Fruit fly (Drosophila melanogaster) whole organism, embryonic: ENCODE data around the gene CG32369.

ENCODE experiments used
- Adf1 ChIP-seq: fragments of 200-800 bp; sonication (Bioruptor generic); IDR thresholded peaks from 2 replicates; pipeline ENCODE4 v1.3.6; 2022; ENCODE audit warnings: missing biosample characterization, missing genetic modification characterization
- Aef1 ChIP-seq: fragments of 200-800 bp; sonication (Bioruptor generic); IDR thresholded peaks from 3 replicates; pipeline ENCODE4 v1.3.6; 2022; ENCODE audit warnings: missing biosample characterization, missing genetic modification characterization
- B-H2 ChIP-seq: fragments of 200-800 bp; sonication (Bioruptor generic); optimal IDR thresholded peaks from 2 replicates; lab custom pipeline; 2018; ENCODE audit warnings: missing biosample characterization, mild to moderate bottlenecking, missing genetic modification characterization
- CG1024 ChIP-seq: fragments of 200-800 bp; sonication (Bioruptor generic); IDR thresholded peaks from 2 replicates; pipeline ENCODE4 v1.3.6; 2022; ENCODE audit warnings: missing biosample characterization, missing genetic modification characterization
- CG10274 ChIP-seq: fragments of 200-800 bp; sonication (Bioruptor generic); optimal IDR thresholded peaks from 3 replicates; lab custom pipeline; 2017; ENCODE audit warnings: missing biosample characterization, mild to moderate bottlenecking, missing genetic modification characterization
- CG10959 ChIP-seq: fragments of 200-800 bp; sonication (Bioruptor generic); IDR thresholded peaks from 2 replicates; pipeline ENCODE4 v1.3.6; 2022; ENCODE audit warnings: missing biosample characterization, missing genetic modification characterization
- CG11695 ChIP-seq: fragments of 200-800 bp; sonication (Bioruptor generic); IDR thresholded peaks from 3 replicates; pipeline ENCODE4 v1.3.6; 2022; ENCODE audit warnings: missing biosample characterization, missing genetic modification characterization
- CG12104 ChIP-seq: fragments of 200-800 bp; sonication (Bioruptor generic); optimal IDR thresholded peaks from 3 replicates; lab custom pipeline; 2016; ENCODE audit warnings: missing biosample characterization, missing genetic modification characterization
- CG12299 ChIP-seq: fragments of 200-800 bp; sonication (Bioruptor generic); optimal IDR thresholded peaks from 2 replicates; lab custom pipeline; 2018; ENCODE audit warnings: missing biosample characterization, mild to moderate bottlenecking, missing genetic modification characterization
- CG12942 ChIP-seq: fragments of 200-800 bp; sonication (Bioruptor generic); optimal IDR thresholded peaks from 3 replicates; lab custom pipeline; 2016; ENCODE audit warnings: missing biosample characterization, missing genetic modification characterization
- CG14014 ChIP-seq: fragments of 200-800 bp; sonication (Bioruptor generic); IDR thresholded peaks from 2 replicates; pipeline ENCODE4 v1.3.6; 2022; ENCODE audit warnings: missing biosample characterization, missing genetic modification characterization
- CG17912 ChIP-seq: fragments of 200-800 bp; sonication (Bioruptor generic); optimal IDR thresholded peaks from 2 replicates; lab custom pipeline; 2018; ENCODE audit warnings: missing biosample characterization, mild to moderate bottlenecking, missing genetic modification characterization
- CG18262 ChIP-seq: fragments of 200-800 bp; optimal IDR thresholded peaks from 3 replicates; lab custom pipeline; 2019; ENCODE audit warnings: missing biosample characterization, mild to moderate bottlenecking, missing genetic modification characterization, moderate library complexity
- CG2116 ChIP-seq: fragments of 200-800 bp; sonication (Bioruptor generic); optimal IDR thresholded peaks from 3 replicates; lab custom pipeline; 2018; ENCODE audit warnings: missing biosample characterization, mild to moderate bottlenecking, missing genetic modification characterization
- CG2889 ChIP-seq: fragments of 200-800 bp; sonication (Bioruptor generic); IDR thresholded peaks from 3 replicates; pipeline ENCODE4 v1.3.6; 2022; ENCODE audit warnings: missing biosample characterization, missing genetic modification characterization
- CG32772 ChIP-seq: fragments of 200-800 bp; sonication (Bioruptor generic); IDR thresholded peaks from 2 replicates; pipeline ENCODE4 v1.3.6; 2022; ENCODE audit warnings: missing biosample characterization, missing genetic modification characterization
- CG43689 ChIP-seq: fragments of 200-800 bp; sonication (Bioruptor generic); IDR thresholded peaks from 2 replicates; pipeline ENCODE4 v1.3.6; 2022; ENCODE audit warnings: missing biosample characterization, missing genetic modification characterization
- CG7271 ChIP-seq: fragments of 200-800 bp; sonication (Bioruptor generic); optimal IDR thresholded peaks from 2 replicates; lab custom pipeline; 2018; ENCODE audit warnings: missing biosample characterization, mild to moderate bottlenecking, missing genetic modification characterization, moderate library complexity
- CG7839 ChIP-seq: fragments of 200-800 bp; sonication (Bioruptor generic); optimal IDR thresholded peaks from 3 replicates; lab custom pipeline; 2018; ENCODE audit warnings: missing biosample characterization, mild to moderate bottlenecking, missing genetic modification characterization, moderate library complexity
- CG9437 ChIP-seq: fragments of 200-800 bp; sonication (Bioruptor generic); optimal IDR thresholded peaks from 2 replicates; lab custom pipeline; 2018; ENCODE audit warnings: missing biosample characterization, mild to moderate bottlenecking, missing genetic modification characterization
- CG9876 ChIP-seq: fragments of 200-800 bp; sonication (Bioruptor generic); optimal IDR thresholded peaks from 2 replicates; lab custom pipeline; 2016; ENCODE audit warnings: missing biosample characterization, missing genetic modification characterization
- E2f2 ChIP-seq: fragments of 200-800 bp; sonication (Bioruptor generic); IDR thresholded peaks from 2 replicates; pipeline ENCODE4 v1.3.6; 2022; ENCODE audit warnings: missing biosample characterization, missing genetic modification characterization
- ERR ChIP-seq: fragments of 200-800 bp; sonication (Bioruptor generic); optimal IDR thresholded peaks from 2 replicates; lab custom pipeline; 2016; ENCODE audit warnings: missing biosample characterization, missing genetic modification characterization
- Fer3 ChIP-seq: fragments of 200-800 bp; sonication (Bioruptor generic); optimal IDR thresholded peaks from 2 replicates; lab custom pipeline; 2018; ENCODE audit warnings: missing biosample characterization, mild to moderate bottlenecking, missing genetic modification characterization, moderate library complexity
- Rx ChIP-seq: fragments of 200-800 bp; sonication (Bioruptor generic); IDR thresholded peaks from 2 replicates; pipeline ENCODE4 v1.3.6; 2022; ENCODE audit warnings: missing biosample characterization, missing genetic modification characterization
- Side ChIP-seq: fragments of 200-800 bp; sonication (Bioruptor generic); optimal IDR thresholded peaks from 2 replicates; lab custom pipeline; 2016; ENCODE audit warnings: missing biosample characterization, missing genetic modification characterization
- Xbp1 ChIP-seq: fragments of 200-800 bp; sonication (Bioruptor generic); optimal IDR thresholded peaks from 3 replicates; lab custom pipeline; 2016; ENCODE audit warnings: missing biosample characterization, mild to moderate bottlenecking, missing genetic modification characterization
- abd-A ChIP-seq: fragments of 200-800 bp; sonication (Bioruptor generic); optimal IDR thresholded peaks from 3 replicates; lab custom pipeline; 2019; ENCODE audit warnings: missing biosample characterization, mild to moderate bottlenecking, missing genetic modification characterization, moderate library complexity
- caup ChIP-seq: fragments of 200-800 bp; sonication (Bioruptor generic); optimal IDR thresholded peaks from 3 replicates; lab custom pipeline; 2017; ENCODE audit warnings: missing biosample characterization, mild to moderate bottlenecking, missing genetic modification characterization, moderate library complexity; ENCODE audit not compliant: severe bottlenecking
- chinmo ChIP-seq: fragments of 200-800 bp; sonication (Bioruptor generic); IDR thresholded peaks from 4 replicates; pipeline ENCODE4 v1.3.6; 2022; ENCODE audit warnings: missing biosample characterization, missing genetic modification characterization; ENCODE audit not compliant: partially characterized antibody
- crc ChIP-seq: fragments of 200-800 bp; sonication (Bioruptor generic); optimal IDR thresholded peaks from 2 replicates; lab custom pipeline; 2016; ENCODE audit warnings: missing biosample characterization, missing genetic modification characterization
- da ChIP-seq: fragments of 200-800 bp; sonication (Bioruptor generic); optimal IDR thresholded peaks from 2 replicates; lab custom pipeline; 2016; ENCODE audit warnings: missing biosample characterization, missing genetic modification characterization
- fd64A ChIP-seq: fragments of 200-800 bp; sonication (Bioruptor generic); optimal IDR thresholded peaks from 3 replicates; lab custom pipeline; 2018; ENCODE audit warnings: missing biosample characterization, mild to moderate bottlenecking, missing genetic modification characterization
- fd96Cb ChIP-seq: fragments of 200-800 bp; sonication (Bioruptor generic); optimal IDR thresholded peaks from 2 replicates; lab custom pipeline; 2018; ENCODE audit warnings: missing biosample characterization, mild to moderate bottlenecking, missing genetic modification characterization, moderate library complexity
- gcm ChIP-seq: fragments of 200-800 bp; sonication (Bioruptor generic); optimal IDR thresholded peaks from 2 replicates; lab custom pipeline; 2019; ENCODE audit warnings: missing biosample characterization, mild to moderate bottlenecking, missing genetic modification characterization, moderate library complexity
- gem ChIP-seq: fragments of 200-800 bp; sonication (Bioruptor generic); optimal IDR thresholded peaks from 2 replicates; lab custom pipeline; 2019; ENCODE audit warnings: missing biosample characterization, mild to moderate bottlenecking, missing genetic modification characterization, moderate library complexity
- grau ChIP-seq: fragments of 200-800 bp; optimal IDR thresholded peaks from 3 replicates; lab custom pipeline; 2019; ENCODE audit warnings: missing biosample characterization, mild to moderate bottlenecking, missing genetic modification characterization, moderate library complexity
- gsb-n ChIP-seq: fragments of 200-800 bp; sonication (Bioruptor generic); optimal IDR thresholded peaks from 3 replicates; lab custom pipeline; 2018; ENCODE audit warnings: missing biosample characterization, mild to moderate bottlenecking, missing genetic modification characterization
- mam ChIP-seq: fragments of 200-800 bp; sonication (Bioruptor generic); optimal IDR thresholded peaks from 3 replicates; lab custom pipeline; 2016; ENCODE audit warnings: missing biosample characterization, missing genetic modification characterization
- oc ChIP-seq: fragments of 200-800 bp; sonication (Bioruptor generic); optimal IDR thresholded peaks from 2 replicates; lab custom pipeline; 2018; ENCODE audit warnings: missing biosample characterization, mild to moderate bottlenecking, missing genetic modification characterization, moderate library complexity
- phol ChIP-seq: fragments of 200-800 bp; sonication (Bioruptor generic); optimal IDR thresholded peaks from 3 replicates; lab custom pipeline; 2018; ENCODE audit warnings: missing biosample characterization, mild to moderate bottlenecking, missing genetic modification characterization, moderate library complexity
- pnt ChIP-seq: fragments of 200-800 bp; sonication (Bioruptor generic); optimal IDR thresholded peaks from 3 replicates; lab custom pipeline; 2016; ENCODE audit warnings: missing biosample characterization, missing genetic modification characterization
- ranshi ChIP-seq: fragments of 200-800 bp; sonication (Bioruptor generic); IDR thresholded peaks from 2 replicates; pipeline ENCODE4 v1.3.6; 2022; ENCODE audit warnings: missing biosample characterization, missing genetic modification characterization
- rib ChIP-seq: fragments of 200-800 bp; sonication (Bioruptor generic); IDR thresholded peaks from 2 replicates; pipeline ENCODE4 v1.3.6; 2022; ENCODE audit warnings: missing biosample characterization, missing genetic modification characterization
- run ChIP-seq: fragments of 200-800 bp; sonication (Bioruptor generic); optimal IDR thresholded peaks from 3 replicates; lab custom pipeline; 2018; ENCODE audit warnings: missing biosample characterization, mild to moderate bottlenecking, missing genetic modification characterization
- sd ChIP-seq: fragments of 200-800 bp; sonication (Bioruptor generic); optimal IDR thresholded peaks from 3 replicates; lab custom pipeline; 2018; ENCODE audit warnings: missing biosample characterization, mild to moderate bottlenecking, missing genetic modification characterization, moderate library complexity
- ssp ChIP-seq: fragments of 200-800 bp; sonication (Bioruptor generic); IDR thresholded peaks from 2 replicates; pipeline ENCODE4 v1.3.6; 2022; ENCODE audit warnings: missing biosample characterization, missing genetic modification characterization
- stwl ChIP-seq: fragments of 200-800 bp; sonication (Bioruptor generic); optimal IDR thresholded peaks from 3 replicates; lab custom pipeline; 2018; ENCODE audit warnings: missing biosample characterization, mild to moderate bottlenecking, missing genetic modification characterization, moderate library complexity
- tx ChIP-seq: fragments of 200-800 bp; sonication (Bioruptor generic); optimal IDR thresholded peaks from 2 replicates; lab custom pipeline; 2016; ENCODE audit warnings: missing biosample characterization, missing genetic modification characterization

The CG32369 gene

DNA sequence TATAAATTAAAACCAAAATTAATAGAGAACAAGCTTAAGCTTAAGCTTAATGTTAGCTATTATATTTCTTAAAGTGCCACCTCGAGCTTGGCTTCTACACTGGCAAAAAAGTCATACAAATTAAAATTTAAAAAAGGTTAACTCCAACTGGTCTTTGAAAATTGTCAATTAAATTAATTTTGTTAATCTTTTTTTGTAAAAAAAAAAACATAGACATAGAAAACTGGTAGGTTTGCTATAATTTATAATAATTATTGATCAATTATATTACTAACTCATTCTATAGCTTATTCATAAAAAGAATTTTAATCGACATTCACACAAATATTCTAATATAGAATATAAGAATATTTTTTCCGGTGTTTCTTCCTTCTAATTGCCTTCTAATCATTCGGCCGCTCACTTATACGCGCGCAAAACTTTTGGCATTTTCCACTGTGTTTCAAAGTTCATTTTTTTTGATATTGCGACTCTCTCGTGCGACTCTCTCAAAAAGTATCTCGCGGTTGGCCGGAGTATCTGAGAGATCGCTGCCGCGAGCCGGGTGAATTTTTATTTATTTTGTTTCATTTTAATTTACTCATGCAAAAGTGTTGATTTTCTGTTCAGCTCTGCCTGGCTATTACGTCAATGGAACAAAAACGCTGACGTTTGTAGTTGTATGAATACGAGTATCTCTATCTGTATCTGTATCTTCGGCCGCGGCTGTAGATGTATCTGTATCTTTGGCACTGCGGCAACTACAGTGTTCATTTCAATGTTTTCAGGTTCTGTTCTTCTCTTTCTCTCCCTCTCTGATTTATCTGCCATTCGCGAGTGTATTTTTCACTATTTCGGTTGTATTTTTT lies 46.4 kb upstream of the CG32369 start (continued):
- TF ChIP-seq Fer3 (tag; lab: Kevin White, UChicago) (peak; percentile 90), Aef1 (peak; percentile 62), mam (no peak), Xbp1 (peak; percentile 84), CG12942 (GFP tag; lab: Kevin White, UChicago) (peak; percentile 71), crc (GFP tag; lab: Kevin White, UChicago) (no peak), CG10959 (no peak), gsb-n (peak; percentile 69), Side (GFP tag; lab: Kevin White, UChicago) (no peak), gcm (GFP tag; lab: Kevin White, UChicago) (peak; percentile 23), stwl (tag; lab: Kevin White, UChicago) (no peak), chinmo (peak; percentile 97), CG12299 (tag; lab: Kevin White, UChicago) (no peak), rib (GFP tag; lab: Robert Waterston, UW) (peak; percentile 59; the same call in 1 of the 2 replicates), CG12104 (GFP tag; lab: Kevin White, UChicago) (peak; percentile 91), run (tag; lab: Kevin White, UChicago) (peak; percentile 33), caup (GFP tag; lab: Kevin White, UChicago) (peak; percentile 77), CG43689 (peak; percentile 68; the same call in 1 of the 2 replicates), CG14014 (GFP tag; lab: Robert Waterston, UW) (peak; percentile 75), CG9437 (GFP tag; lab: Kevin White, UChicago) (peak; percentile 89), abd-A (tag; lab: Kevin White, UChicago) (peak; percentile 30), Adf1 (no peak; the same call in 1 of the 2 replicates), sd (tag; lab: Kevin White, UChicago) (peak; percentile 42), oc (tag; lab: Kevin White, UChicago) (peak; percentile 71), E2f2 (peak; percentile 53; the same call in 1 of the 2 replicates), CG10274 (GFP tag; lab: Kevin White, UChicago) (peak; percentile 37), Rx (GFP tag; lab: Robert Waterston, UW) (no peak), ERR (no peak), CG2116 (peak; percentile 53), CG11695 (GFP tag; lab: Robert Waterston, UW) (peak; percentile 91), grau (tag; lab: Kevin White, UChicago) (peak; percentile 85), CG17912 (no peak), CG9876 (GFP tag; lab: Kevin White, UChicago) (no peak), CG32772 (GFP tag; lab: Robert Waterston, UW) (peak; percentile 71), ssp (peak; percentile 72), CG18262 (tag; lab: Kevin White, UChicago) (peak; percentile 73), da (GFP tag; lab: Kevin White, UChicago) (no peak), pnt (no peak), gem (tag; lab: Kevin White, UChicago) (peak; percentile 94), CG2889 (GFP tag; lab: Robert Waterston, UW) (no peak), CG7271 (tag; lab: Kevin White, UChicago) (no peak), CG7839 (tag; lab: Kevin White, UChicago) (peak; percentile 92), ranshi (GFP tag; lab: Robert Waterston, UW) (peak; percentile 87), fd96Cb (peak; percentile 84), CG1024 (GFP tag; lab: Robert Waterston, UW) (no peak), B-H2 (GFP tag; lab: Kevin White, UChicago) (peak; percentile 56), phol (tag; lab: Kevin White, UChicago) (peak; percentile 91), tx (no peak), fd64A (no peak)
